Fruit fly (Drosophila melanogaster) whole organism, adult: ENCODE measurements around the gene eRF3.
A peak's percentile ranks its signal among the peaks of the same experiment; 100 is the strongest.

Experiments
- CG11617 ChIP-seq: fragments of 200-800 bp; sonication (Bioruptor generic); optimal IDR thresholded peaks from 2 replicates; lab custom pipeline; 2017; ENCODE audit warnings: mild to moderate bottlenecking, missing biosample characterization, missing genetic modification reagents, missing genetic modification characterization
- CG12768 ChIP-seq: fragments of 200-800 bp; sonication (Bioruptor generic); optimal IDR thresholded peaks from 2 replicates; lab custom pipeline; 2017; ENCODE audit warnings: missing biosample characterization, missing genetic modification characterization, mild to moderate bottlenecking, moderate library complexity, missing genetic modification reagents
- CG14711 ChIP-seq: fragments of 200-800 bp; sonication (Bioruptor generic); optimal IDR thresholded peaks from 2 replicates; lab custom pipeline; 2018; ENCODE audit warnings: missing biosample characterization, mild to moderate bottlenecking, missing genetic modification characterization, moderate library complexity
- CG1620 ChIP-seq: fragments of 200-800 bp; sonication (Bioruptor generic); optimal IDR thresholded peaks from 2 replicates; lab custom pipeline; 2016; ENCODE audit warnings: missing biosample characterization, missing genetic modification characterization
- CG33017 ChIP-seq: fragments of 200-800 bp; sonication (Bioruptor generic); optimal IDR thresholded peaks from 2 replicates; lab custom pipeline; 2018; ENCODE audit warnings: missing biosample characterization, mild to moderate bottlenecking, missing genetic modification characterization, moderate library complexity
- CG5204 ChIP-seq: fragments of 200-800 bp; sonication (Bioruptor generic); optimal IDR thresholded peaks from 2 replicates; lab custom pipeline; 2016; ENCODE audit warnings: missing biosample characterization, missing genetic modification characterization
- CG7045 ChIP-seq: fragments of 200-800 bp; sonication (Bioruptor generic); optimal IDR thresholded peaks from 2 replicates; lab custom pipeline; 2017; ENCODE audit warnings: missing biosample characterization, mild to moderate bottlenecking, missing genetic modification characterization
- CG7101 ChIP-seq: fragments of 200-800 bp; sonication (Bioruptor generic); optimal IDR thresholded peaks from 2 replicates; lab custom pipeline; 2018; ENCODE audit warnings: missing biosample characterization, mild to moderate bottlenecking, missing genetic modification characterization, moderate library complexity
- Clk ChIP-seq: fragments of 200-800 bp; sonication (Bioruptor generic); optimal IDR thresholded peaks from 2 replicates; lab custom pipeline; 2017; ENCODE audit warnings: missing biosample characterization, missing genetic modification characterization
- Crg-1 ChIP-seq: fragments of 200-800 bp; sonication (Bioruptor generic); optimal IDR thresholded peaks from 2 replicates; lab custom pipeline; 2016; ENCODE audit warnings: missing biosample characterization, missing genetic modification characterization
- Hr96 ChIP-seq: fragments of 200-800 bp; sonication (Bioruptor generic); optimal IDR thresholded peaks from 2 replicates; lab custom pipeline; 2016; ENCODE audit warnings: missing biosample characterization, missing genetic modification characterization
- Mnt ChIP-seq: fragments of 200-800 bp; sonication (Bioruptor generic); optimal IDR thresholded peaks from 2 replicates; lab custom pipeline; 2016; ENCODE audit warnings: missing biosample characterization, mild to moderate bottlenecking, missing genetic modification characterization
- bab1 ChIP-seq: fragments of 200-800 bp; sonication (Bioruptor generic); optimal IDR thresholded peaks from 3 replicates; lab custom pipeline; 2019; ENCODE audit warnings: missing biosample characterization, mild to moderate bottlenecking, missing genetic modification characterization, moderate library complexity
- cic ChIP-seq: fragments of 200-800 bp; sonication (Bioruptor generic); optimal IDR thresholded peaks from 2 replicates; lab custom pipeline; 2017; ENCODE audit warnings: missing biosample characterization, mild to moderate bottlenecking, missing genetic modification characterization, moderate library complexity
- cnc ChIP-seq, 2 experiments: fragments of >200 bp; optimal IDR thresholded peaks; 2 replicates each; lab custom pipeline; 2017
- kay ChIP-seq: fragments of 200-800 bp; sonication (Bioruptor generic); peaks from one replicate; lab custom pipeline; 2016; ENCODE audit warnings: missing biosample characterization, missing genetic modification characterization, borderline replicate concordance
- ovo ChIP-seq: fragments of 200-800 bp; sonication (Bioruptor generic); optimal IDR thresholded peaks from 2 replicates; lab custom pipeline; 2016; ENCODE audit warnings: missing biosample characterization, missing genetic modification characterization
- pad ChIP-seq: fragments of 200-800 bp; sonication (Bioruptor generic); optimal IDR thresholded peaks from 3 replicates; lab custom pipeline; 2017; ENCODE audit warnings: missing biosample characterization, missing genetic modification characterization, mild to moderate bottlenecking, moderate library complexity, missing genetic modification reagents
- tj ChIP-seq: fragments of 200-800 bp; sonication (Bioruptor generic); optimal IDR thresholded peaks from 3 replicates; lab custom pipeline; 2017; ENCODE audit warnings: missing biosample characterization, mild to moderate bottlenecking, missing genetic modification characterization, moderate library complexity
- toe ChIP-seq: fragments of 200-800 bp; sonication (Bioruptor generic); optimal IDR thresholded peaks from 2 replicates; lab custom pipeline; 2016; ENCODE audit warnings: missing biosample characterization, missing genetic modification characterization

The eRF3 gene

DNA sequence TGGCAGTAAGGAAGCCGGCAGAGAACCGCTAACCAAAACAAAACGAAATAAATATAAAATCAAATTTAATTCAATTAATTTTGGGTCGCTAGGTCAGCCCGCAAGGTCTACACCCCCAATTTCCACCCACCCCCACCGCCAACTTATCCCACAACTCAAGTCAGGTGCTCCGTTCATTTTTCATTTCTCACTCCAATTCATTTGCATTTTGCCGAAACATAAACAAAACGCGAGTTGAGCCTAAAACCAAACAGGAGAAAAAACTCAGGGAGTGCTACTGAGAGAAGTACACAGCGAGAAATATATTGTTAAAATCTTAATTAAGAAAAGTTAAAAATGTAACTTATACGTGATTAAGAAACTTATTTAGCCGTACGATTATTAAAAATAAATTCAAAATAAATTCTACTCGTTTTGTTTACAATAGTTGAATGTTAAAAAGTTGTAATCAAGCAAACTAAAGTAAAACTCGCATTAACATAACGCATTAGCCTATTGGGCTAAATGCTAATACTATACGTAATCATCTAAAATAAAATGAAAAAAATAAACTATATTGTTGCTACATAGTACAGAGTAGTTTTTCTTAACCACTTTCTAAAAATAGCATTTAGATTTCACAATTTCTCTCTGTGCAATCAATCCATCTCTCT is 18.6 kb upstream of the eRF3 start:
- TF ChIP-seq CG1620 (GFP tag; lab: Kevin White, UChicago) (no peak), kay (GFP tag; lab: Kevin White, UChicago) (no peak), CG12768 (GFP tag; lab: Kevin White, UChicago) (no peak), Mnt (GFP tag; lab: Kevin White, UChicago) (no peak), Crg-1 (GFP tag; lab: Kevin White, UChicago) (no peak)

DNA sequence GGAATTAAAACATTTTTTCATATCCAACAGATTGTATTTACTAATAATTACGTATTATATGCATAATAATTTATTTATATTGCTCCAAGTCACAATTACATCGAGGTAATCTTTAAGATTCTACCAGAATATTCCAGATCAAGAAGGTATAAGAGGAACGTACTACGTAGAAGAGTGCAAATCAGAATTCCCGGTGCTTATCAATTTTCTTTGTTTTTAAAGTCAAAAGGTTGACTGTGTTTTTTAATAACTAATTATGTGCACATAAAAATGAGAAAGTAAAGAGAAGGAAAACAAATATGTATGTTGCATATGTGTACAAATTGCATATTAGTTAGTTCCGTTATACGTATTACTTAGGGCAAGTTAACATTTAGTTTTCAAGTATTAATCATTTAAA is 13.1 kb upstream of the eRF3 start:
- TF ChIP-seq CG1620 (GFP tag; lab: Kevin White, UChicago) (no peak), ovo (GFP tag; lab: Kevin White, UChicago) (no peak), bab1 (GFP tag; lab: Kevin White, UChicago) (no peak), CG7045 (GFP tag; lab: Kevin White, UChicago) (no peak), CG12768 (GFP tag; lab: Kevin White, UChicago) (no peak), Hr96 (GFP tag; lab: Kevin White, UChicago) (no peak), Clk (GFP tag; lab: Kevin White, UChicago) (no peak), CG33017 (tag; lab: Kevin White, UChicago) (no peak), cnc (optimal IDR thresholded peaks at IDR 0.05; lab: Kevin White, UChicago) (no peak), Crg-1 (GFP tag; lab: Kevin White, UChicago) (no peak)

DNA sequence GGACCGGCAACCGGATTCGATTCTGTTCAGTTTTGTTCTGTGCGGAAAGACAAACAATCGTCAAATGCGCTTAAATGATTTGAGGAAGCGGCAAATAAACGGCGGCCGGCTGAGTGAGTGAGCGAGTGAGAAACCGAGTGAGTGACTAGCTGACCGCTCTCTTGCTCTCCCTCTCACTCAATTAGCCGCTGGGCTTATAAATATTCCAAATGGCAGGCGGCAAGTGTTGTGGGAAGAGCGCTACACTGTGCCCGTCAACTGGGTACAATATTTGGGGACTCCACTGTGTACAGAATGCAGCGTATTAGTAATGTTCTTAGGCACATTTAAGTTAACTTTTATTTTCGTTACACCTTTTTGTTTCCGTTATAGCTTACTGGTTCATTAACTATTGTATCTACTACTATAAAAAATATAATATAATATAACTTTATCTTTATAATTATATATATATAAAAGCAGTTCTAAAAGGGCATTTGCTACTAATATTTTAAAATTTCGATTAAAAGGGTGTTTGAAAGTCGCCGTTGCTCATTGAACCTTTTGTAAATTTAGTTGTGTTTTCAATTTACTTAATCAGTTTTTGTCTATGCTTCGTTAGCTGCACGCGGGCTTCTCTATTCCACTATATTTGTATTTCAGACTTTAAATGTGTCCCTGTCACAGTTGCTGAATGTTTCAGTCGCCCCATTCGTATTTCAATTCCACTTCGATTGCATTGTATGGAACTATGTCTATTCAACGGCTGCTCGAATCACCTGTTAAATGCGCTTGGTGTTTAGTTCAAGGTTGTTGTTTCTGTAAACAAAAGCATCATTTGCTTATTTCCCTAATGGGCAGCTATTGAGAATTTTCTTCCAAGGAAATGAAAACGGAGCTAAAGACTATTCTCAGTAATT is 12.2 kb upstream of the eRF3 start:
- no peak for TF ChIP-seq Crg-1 (GFP tag; lab: Kevin White, UChicago)
- TF ChIP-seq CG7101 (tag; lab: Kevin White, UChicago): no peak
- no peak for TF ChIP-seq CG11617 (GFP tag; lab: Kevin White, UChicago)
- TF ChIP-seq CG12768 (GFP tag; lab: Kevin White, UChicago): peak; percentile 56
- peak; percentile 15 for TF ChIP-seq CG7045 (GFP tag; lab: Kevin White, UChicago)

DNA sequence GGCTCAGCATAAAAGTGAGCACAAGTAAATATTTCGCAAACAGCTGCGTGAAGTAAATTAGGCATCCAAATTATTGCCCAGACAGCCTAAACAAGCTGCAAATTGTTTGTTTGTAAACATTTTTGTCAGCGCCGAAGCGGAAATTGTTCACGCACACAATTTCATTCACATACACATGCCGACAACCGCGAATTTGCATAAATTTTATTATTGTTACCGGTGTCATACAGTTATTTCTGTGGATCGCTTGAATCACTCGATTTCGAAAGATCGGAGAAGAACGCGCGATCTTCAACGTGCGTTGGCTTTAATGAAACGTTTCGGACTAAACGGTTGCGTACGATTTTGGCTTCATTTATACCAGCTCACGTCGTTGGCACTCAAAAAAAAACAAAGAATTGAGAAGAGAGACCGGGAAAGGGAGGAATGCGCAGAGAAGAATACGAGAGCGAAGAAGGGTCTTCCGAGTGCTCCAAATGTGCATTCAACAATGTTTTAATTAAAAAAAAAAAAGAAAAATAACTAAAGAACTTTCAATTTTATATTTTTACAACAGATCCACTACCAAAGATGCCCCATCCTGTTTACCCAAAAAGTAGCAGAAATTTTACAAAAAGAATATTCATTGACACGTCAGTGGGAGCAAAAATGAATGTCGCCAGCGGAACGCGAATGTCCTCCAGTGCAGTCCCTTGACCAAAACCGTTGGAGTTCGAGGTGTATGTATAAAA is 11.0 kb upstream of the eRF3 start, which contains the start of gene vir-1:
Gene vir-1, minus strand, starts transcription at position 334 of the 731 bp plus-strand sequence.
- no peak for TF ChIP-seq ovo (GFP tag; lab: Kevin White, UChicago)

DNA sequence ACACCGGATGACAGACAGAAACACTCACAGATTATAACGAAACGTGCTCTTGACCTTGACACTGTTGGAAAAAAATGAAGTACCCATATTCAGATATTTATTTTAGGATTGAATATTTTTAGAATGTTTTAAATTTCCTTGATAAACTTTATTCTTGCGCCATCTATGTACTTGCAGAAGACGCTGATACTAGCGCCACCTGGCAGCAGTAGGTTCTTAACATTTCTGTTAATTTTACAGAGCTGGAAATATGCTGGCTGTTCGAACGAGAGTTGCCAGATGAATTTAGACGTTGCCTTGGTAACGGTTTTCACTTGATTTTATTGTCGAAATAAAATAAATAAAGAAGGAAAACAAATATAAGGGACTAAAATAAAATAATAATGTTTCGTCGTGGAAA is 9.7 kb upstream of the eRF3 start, which contains the start of gene Fam92:
Gene Fam92, plus strand, starts transcription at position 350 of the 400 bp plus-strand sequence.
- TF ChIP-seq Crg-1 (GFP tag; lab: Kevin White, UChicago): peak; percentile 30
- no peak for TF ChIP-seq CG33017 (tag; lab: Kevin White, UChicago)
- TF ChIP-seq CG1620 (GFP tag; lab: Kevin White, UChicago): peak; percentile 37
- no peak for TF ChIP-seq CG5204
- peak; percentile 16 for TF ChIP-seq pad
- TF ChIP-seq Mnt (GFP tag; lab: Kevin White, UChicago): peak; percentile 33
- TF ChIP-seq CG7101 (tag; lab: Kevin White, UChicago): peak; percentile 54
- TF ChIP-seq bab1 (GFP tag; lab: Kevin White, UChicago): peak; percentile 39
- no peak for TF ChIP-seq kay (GFP tag; lab: Kevin White, UChicago)
- peak; percentile 37 for TF ChIP-seq cic (GFP tag; lab: Kevin White, UChicago)

DNA sequence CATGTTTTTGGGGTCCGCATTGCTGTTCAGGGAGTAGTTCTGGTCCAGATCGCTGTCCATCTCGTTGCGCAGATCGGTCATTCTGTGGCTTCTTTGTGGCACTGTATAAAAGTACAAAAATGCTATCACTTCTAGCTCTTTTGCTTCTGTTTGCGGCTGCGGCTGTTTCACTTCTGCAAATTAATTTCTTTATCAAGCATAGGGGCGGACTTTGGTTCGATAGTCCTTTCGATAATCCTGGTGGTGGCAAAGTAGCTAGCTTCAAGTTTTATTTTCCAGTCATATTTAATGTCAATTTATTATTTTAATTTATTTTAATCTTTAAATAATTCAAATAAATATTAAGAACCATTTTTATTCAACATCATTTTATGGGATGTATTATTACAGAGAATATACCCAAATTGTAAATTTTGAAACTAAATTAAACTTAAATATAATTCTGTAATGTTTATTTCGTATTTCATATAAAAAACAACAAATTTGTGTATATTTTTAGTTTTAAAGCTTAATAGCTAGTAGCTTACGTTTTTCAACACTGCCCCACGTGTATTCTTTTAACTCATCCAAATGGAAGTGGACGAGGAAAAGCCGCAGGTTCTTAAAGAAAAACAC is 6.7 kb upstream of the eRF3 start, which contains the start of the genes CG5446 and Trm1:
Gene CG5446, minus strand, starts transcription at position 223 of the 615 bp plus-strand sequence.
Gene Trm1, plus strand, starts transcription at position 542 of the 615 bp plus-strand sequence.
- peak; percentile 89 for TF ChIP-seq CG7101 (tag; lab: Kevin White, UChicago)
- peak; percentile 29 for TF ChIP-seq Crg-1 (GFP tag; lab: Kevin White, UChicago)
- no peak for TF ChIP-seq ovo (GFP tag; lab: Kevin White, UChicago)
- TF ChIP-seq CG7045 (GFP tag; lab: Kevin White, UChicago): peak; percentile 70
- peak; percentile 55 for TF ChIP-seq tj (GFP tag; lab: Kevin White, UChicago)
- TF ChIP-seq cic (GFP tag; lab: Kevin White, UChicago): peak; percentile 46
- peak; percentile 52 for TF ChIP-seq pad
- TF ChIP-seq kay (GFP tag; lab: Kevin White, UChicago): no peak
- TF ChIP-seq CG14711 (tag; lab: Kevin White, UChicago): peak; percentile 83
- no peak for TF ChIP-seq cnc (optimal IDR thresholded peaks at IDR 0.05; lab: Kevin White, UChicago)
- peak; percentile 54 for TF ChIP-seq Mnt (GFP tag; lab: Kevin White, UChicago)
- TF ChIP-seq toe: no peak
- TF ChIP-seq CG11617 (GFP tag; lab: Kevin White, UChicago): peak; percentile 89
- no peak for TF ChIP-seq CG1620 (GFP tag; lab: Kevin White, UChicago)
- TF ChIP-seq bab1 (GFP tag; lab: Kevin White, UChicago): peak; percentile 50
- TF ChIP-seq CG33017 (tag; lab: Kevin White, UChicago): peak; percentile 88
- TF ChIP-seq CG12768 (GFP tag; lab: Kevin White, UChicago): peak; percentile 74
